Fruit fly (Drosophila melanogaster) whole organism, wandering third instar larva: ENCODE data around the gene Rap1.
A peak's percentile ranks its signal among the peaks of the same experiment; 100 is the strongest.

Experiments
- Dfd ChIP-seq: fragments of >200 bp; optimal IDR thresholded peaks from 2 replicates; lab custom pipeline; 2017; ENCODE audit warnings: missing biosample characterization, missing genetic modification characterization
- HLH106 ChIP-seq: fragments of 200-800 bp; optimal IDR thresholded peaks from 3 replicates; lab custom pipeline; 2019; ENCODE audit warnings: missing biosample characterization, mild to moderate bottlenecking, missing genetic modification characterization, moderate library complexity
- Hnf4 ChIP-seq: fragments of 200-800 bp; sonication (Bioruptor generic); optimal IDR thresholded peaks from 2 replicates; lab custom pipeline; 2016; ENCODE audit warnings: missing biosample characterization, mild to moderate bottlenecking, missing genetic modification characterization
- Hr78 ChIP-seq: fragments of >200 bp; optimal IDR thresholded peaks from 2 replicates; lab custom pipeline; 2017; ENCODE audit warnings: missing biosample characterization, missing genetic modification characterization
- OdsH ChIP-seq: fragments of 200-800 bp; sonication (Bioruptor generic); optimal IDR thresholded peaks from 2 replicates; lab custom pipeline; 2016; ENCODE audit warnings: missing biosample characterization, mild to moderate bottlenecking, missing genetic modification characterization
- Rel ChIP-seq, 2 experiments: fragments of 200-800 bp; sonication (Bioruptor generic) in 1 of 2; optimal IDR thresholded peaks; 2 replicates in 1 of 2; 3 replicates in 1 of 2; lab custom pipeline; 2016 to 2019; ENCODE audit warnings: mild to moderate bottlenecking in 2 of 2, missing biosample characterization in 2 of 2, missing genetic modification characterization in 2 of 2, moderate library complexity in 1 of 2
- Vsx2 ChIP-seq: fragments of 200-300, 225-300 bp; sonication (Bioruptor generic); optimal IDR thresholded peaks from 2 replicates; lab custom pipeline; 2018; ENCODE audit warnings: missing biosample characterization, missing genetic modification characterization; ENCODE audit not compliant: partially characterized antibody
- dl ChIP-seq, 2 experiments: fragments of 175-275, 200-275 bp in 1 of 2; fragments of 200-275 bp in 1 of 2; sonication (Bioruptor generic); optimal IDR thresholded peaks; lab custom pipeline; 2018; ENCODE audit warnings: mild to moderate bottlenecking in 2 of 2, missing biosample characterization in 2 of 2, missing genetic modification characterization in 2 of 2, moderate library complexity in 2 of 2; ENCODE audit not compliant: partially characterized antibody in 2 of 2, insufficient read depth in 1 of 2
- ey ChIP-seq: fragments of 200-800 bp; sonication (Bioruptor generic); optimal IDR thresholded peaks from 2 replicates; lab custom pipeline; 2016; ENCODE audit warnings: missing biosample characterization, missing genetic modification characterization
- h ChIP-seq: fragments of 200-800 bp; sonication (Bioruptor generic); optimal IDR thresholded peaks from 3 replicates; lab custom pipeline; 2016; ENCODE audit warnings: missing biosample characterization, mild to moderate bottlenecking, missing genetic modification characterization
- pan ChIP-seq: fragments of >200 bp; optimal IDR thresholded peaks from 2 replicates; lab custom pipeline; 2017
- rgr ChIP-seq: fragments of 200-800 bp; sonication (Bioruptor generic); optimal IDR thresholded peaks from 3 replicates; lab custom pipeline; 2016; ENCODE audit warnings: missing biosample characterization, mild to moderate bottlenecking, missing genetic modification characterization

- TF ChIP-seq h (GFP tag; lab: Kevin White, UChicago) = peak; percentile 98
- TF ChIP-seq Rel (GFP tag; optimal IDR thresholded peaks at IDR 0.05; lab: Kevin White, UChicago) = peak; percentile 54
- peak; percentile 60 for TF ChIP-seq Rel (tag; optimal IDR thresholded peaks at IDR 0.05; lab: Kevin White, UChicago)
- no peak for TF ChIP-seq Dfd (GFP tag; lab: Kevin White, UChicago)
- peak; percentile 84 for TF ChIP-seq ey (GFP tag; lab: Kevin White, UChicago)
- no peak for TF ChIP-seq dl (GFP tag; optimal IDR thresholded peaks at IDR 0.05; lab: Kevin White, UChicago; ENCODE audit: insufficient read depth in 1 of 2, partially characterized antibody in 2 of 2)
- peak; percentile 85 for TF ChIP-seq OdsH (GFP tag; lab: Kevin White, UChicago)
- peak; percentile 74 for TF ChIP-seq Hnf4
- TF ChIP-seq HLH106 = peak; percentile 95
- no peak for TF ChIP-seq pan
- no peak for TF ChIP-seq Vsx2 (GFP tag; lab: Kevin White, UChicago)
- TF ChIP-seq rgr (GFP tag; lab: Kevin White, UChicago) = peak; percentile 88
- TF ChIP-seq Hr78 (GFP tag; lab: Kevin White, UChicago) = no peak
These were observed 24.1 kb upstream of the Rap1 start for dm6 chr3L:1886125-1886544.
